Worm (Caenorhabditis elegans) whole organism, L3 larva: ENCODE data around the gene Y54H5A.2.

Experiments used
- egl-27 ChIP-seq: sonication (generic microtip); optimal IDR thresholded peaks from 4 replicates; lab custom pipeline; 2017; ENCODE audit warnings: missing biosample characterization, missing genetic modification reagents, missing genetic modification characterization
- elt-2 ChIP-seq: sonication (generic microtip); optimal IDR thresholded peaks from 2 replicates; lab custom pipeline; 2016; ENCODE audit warnings: missing genetic modification reagents, mild to moderate bottlenecking, missing genetic modification characterization, missing compliant biosample characterization
- fkh-2 ChIP-seq: fragments of 150-350 bp; optimal IDR thresholded peaks from 2 replicates; lab custom pipeline; 2014; ENCODE audit warnings: missing biosample characterization, missing genetic modification reagents, missing genetic modification characterization
- nfya-1 ChIP-seq: sonication (generic microtip); optimal IDR thresholded peaks from 2 replicates; lab custom pipeline; 2017; ENCODE audit warnings: missing genetic modification characterization, mild to moderate bottlenecking, missing compliant biosample characterization, antibody characterized with exemption, moderate library complexity; ENCODE audit not compliant: insufficient read depth
- nhr-237 ChIP-seq: fragments of 150-350 bp; optimal IDR thresholded peaks from 2 replicates; lab custom pipeline; 2014; ENCODE audit warnings: missing biosample characterization, missing genetic modification characterization
- nhr-76 ChIP-seq: fragments of 150-350 bp; sonication (generic microtip); optimal IDR thresholded peaks from 5 replicates; lab custom pipeline; 2014; ENCODE audit warnings: missing biosample characterization, missing genetic modification characterization
- pqm-1 ChIP-seq: fragments of 150-350 bp; optimal IDR thresholded peaks from 2 replicates; lab custom pipeline; 2017; ENCODE audit warnings: missing biosample characterization, missing genetic modification characterization, inconsistent platforms
- skn-1 ChIP-seq: fragments of 150-350 bp; optimal IDR thresholded peaks from 2 replicates; lab custom pipeline; 2014; ENCODE audit warnings: missing biosample characterization, missing genetic modification characterization
- snpc-4 ChIP-seq: fragments of 150-350 bp; optimal IDR thresholded peaks from 2 replicates; lab custom pipeline; 2014; ENCODE audit warnings: missing biosample characterization, missing genetic modification characterization
- unc-62 ChIP-seq: fragments of 150-350 bp; sonication (generic microtip); optimal IDR thresholded peaks from 4 replicates; lab custom pipeline; 2014; ENCODE audit warnings: missing biosample characterization, missing genetic modification reagents, missing genetic modification characterization

- TF ChIP-seq unc-62 = no peak
- no peak for TF ChIP-seq nhr-76 (tag; lab: Kevin White, UChicago)
- TF ChIP-seq egl-27 (tag; lab: Kevin White, UChicago) = no peak
- TF ChIP-seq skn-1 (tag; lab: Kevin White, UChicago) = no peak
- no peak for TF ChIP-seq snpc-4 (tag; lab: Kevin White, UChicago)
- TF ChIP-seq elt-2 (tag; lab: Kevin White, UChicago) = no peak
- TF ChIP-seq nhr-237 (tag; lab: Kevin White, UChicago) = no peak
- no peak for TF ChIP-seq nfya-1
- no peak for TF ChIP-seq fkh-2 (tag; lab: Kevin White, UChicago)
- no peak for TF ChIP-seq pqm-1 (tag; lab: Kevin White, UChicago)
These were observed 11.7 kb downstream of the Y54H5A.2 start for ce11 chrIII:5137685-5138084.
